Fruit fly (Drosophila melanogaster) whole organism, prepupa: Measurements from ENCODE around the gene CG34130.

ENCODE experiments used
- CG10669 ChIP-seq: fragments of 200-800 bp; sonication (Bioruptor generic); optimal IDR thresholded peaks from 3 replicates; lab custom pipeline; 2018; ENCODE audit warnings: missing biosample characterization, mild to moderate bottlenecking, missing genetic modification characterization, moderate library complexity
- CG11902 ChIP-seq: fragments of 200-800 bp; sonication (Bioruptor generic); optimal IDR thresholded peaks from 3 replicates; lab custom pipeline; 2016; ENCODE audit warnings: missing biosample characterization, missing genetic modification characterization
- CG3919 ChIP-seq: fragments of 200-800 bp; sonication (Bioruptor generic); optimal IDR thresholded peaks from 3 replicates; lab custom pipeline; 2016; ENCODE audit warnings: missing biosample characterization, missing genetic modification characterization
- CG8119 ChIP-seq: fragments of 200-800 bp; sonication (Bioruptor generic); IDR thresholded peaks from 3 replicates; pipeline ENCODE4 v1.3.6; 2022; ENCODE audit warnings: missing biosample characterization, missing genetic modification characterization
- Eip78C ChIP-seq: fragments of 200-800 bp; sonication (Bioruptor generic); peaks from one replicate; lab custom pipeline; 2016; ENCODE audit warnings: missing biosample characterization, missing genetic modification characterization
- Ets21C ChIP-seq: fragments of 200-800 bp; sonication (Bioruptor generic); optimal IDR thresholded peaks from 3 replicates; lab custom pipeline; 2016; ENCODE audit warnings: missing biosample characterization, missing genetic modification characterization
- Gug ChIP-seq: fragments of 200-800 bp; sonication (Bioruptor generic); IDR thresholded peaks from 2 replicates; pipeline ENCODE4 v1.3.6; 2022; ENCODE audit warnings: missing biosample characterization, missing genetic modification characterization
- Met ChIP-seq: fragments of 200-800 bp; sonication (Bioruptor generic); optimal IDR thresholded peaks from 3 replicates; lab custom pipeline; 2016; ENCODE audit warnings: missing biosample characterization, missing genetic modification characterization
- OdsH ChIP-seq: fragments of 200-800 bp; sonication (Bioruptor generic); optimal IDR thresholded peaks from 3 replicates; lab custom pipeline; 2016; ENCODE audit warnings: missing biosample characterization, missing genetic modification characterization
- cyc ChIP-seq: fragments of 200-800 bp; sonication (Bioruptor generic); optimal IDR thresholded peaks from 3 replicates; lab custom pipeline; 2016; ENCODE audit warnings: missing biosample characterization, missing genetic modification characterization
- eg ChIP-seq: fragments of 200-800 bp; sonication (Bioruptor generic); IDR thresholded peaks from 3 replicates; pipeline ENCODE4 v1.3.6; 2022; ENCODE audit warnings: missing biosample characterization, missing genetic modification characterization
- net ChIP-seq: fragments of 200-800 bp; sonication (Bioruptor generic); optimal IDR thresholded peaks from 3 replicates; lab custom pipeline; 2016; ENCODE audit warnings: missing biosample characterization, missing genetic modification characterization
- pdm3 ChIP-seq: fragments of 200-800 bp; sonication (Bioruptor generic); optimal IDR thresholded peaks from 3 replicates; lab custom pipeline; 2016; ENCODE audit warnings: missing biosample characterization, missing genetic modification characterization
- svp ChIP-seq: fragments of 200-800 bp; sonication (Bioruptor generic); peaks from one replicate; lab custom pipeline; 2016; ENCODE audit warnings: missing biosample characterization, missing genetic modification characterization
- topi ChIP-seq: fragments of 200-800 bp; sonication (Bioruptor generic); optimal IDR thresholded peaks from 3 replicates; lab custom pipeline; 2016; ENCODE audit warnings: missing biosample characterization, missing genetic modification characterization
- vri ChIP-seq: fragments of 200-800 bp; sonication (Bioruptor generic); optimal IDR thresholded peaks from 3 replicates; lab custom pipeline; 2016; ENCODE audit warnings: missing biosample characterization, mild to moderate bottlenecking, missing genetic modification characterization

The CG34130 gene

dm6 chr3R:26172040-26172439 is 17.7 kb downstream of the CG34130 start:
- TF ChIP-seq pdm3 (GFP tag; lab: Kevin White, UChicago) (peak; percentile 0), vri (GFP tag; lab: Kevin White, UChicago) (no peak), CG10669 (GFP tag; lab: Kevin White, UChicago) (peak; percentile 22), svp (GFP tag; lab: Kevin White, UChicago) (peak; percentile 53), CG3919 (GFP tag; lab: Kevin White, UChicago) (peak; percentile 34), topi (GFP tag; lab: Kevin White, UChicago) (peak; percentile 18), Met (GFP tag; lab: Kevin White, UChicago) (peak; percentile 7), Ets21C (no peak), net (GFP tag; lab: Kevin White, UChicago) (no peak), cyc (peak; percentile 26), eg (GFP tag; lab: Robert Waterston, UW) (0 out of 3 replicates have a peak, but pooled peaks have one; percentile 36), Eip78C (GFP tag; lab: Kevin White, UChicago) (peak; percentile 76), CG8119 (GFP tag; lab: Robert Waterston, UW) (0 out of 3 replicates have a peak, but pooled peaks have one; percentile 23), OdsH (no peak), CG11902 (peak; percentile 8)

- TF ChIP-seq Gug, result no peak
- TF ChIP-seq svp (GFP tag; lab: Kevin White, UChicago), result peak; percentile 47
Measured at dm6 chr3R:26170644-26171043, 19.1 kb downstream of the CG34130 start, which contains the start of gene CG31323. Gene CG31323, plus strand, starts transcription at chr3R:26170847.
